Worm (Caenorhabditis elegans) whole organism, L4/young adult: ENCODE results near the gene fipr-17.
A peak's percentile ranks its signal among the peaks of the same experiment; 100 is the strongest.

Experiments
- W03F9.2 ChIP-seq: fragments of 150-350 bp; optimal IDR thresholded peaks from 2 replicates; lab custom pipeline; 2014; ENCODE audit warnings: missing biosample characterization, missing genetic modification characterization
- dao-5 ChIP-seq: sonication (generic microtip); optimal IDR thresholded peaks from 2 replicates; lab custom pipeline; 2016; ENCODE audit warnings: missing genotype, missing genetic modification characterization, moderate library complexity, missing compliant biosample characterization
- him-1 ChIP-seq: sonication (generic microtip); optimal IDR thresholded peaks from 2 replicates; lab custom pipeline; 2016; ENCODE audit warnings: missing genotype, missing genetic modification reagents, missing genetic modification characterization, missing compliant biosample characterization

- TF ChIP-seq dao-5 (tag; lab: Kevin White, UChicago), result no peak
- no peak for TF ChIP-seq him-1
- peak; percentile 28 for TF ChIP-seq W03F9.2 (tag; lab: Kevin White, UChicago)
Observed at ce11 chrIII:11026516-11027048, 19.2 kb upstream of the fipr-17 start, which contains the start of gene Y48A6B.7.
